Fruit fly (Drosophila melanogaster): ENCODE results near the gene alpha-Man-Ib.

alpha-Man-Ib gene

dm6 chr3R:29122817-29123611, 10.4 kb upstream of the alpha-Man-Ib start, which contains the start of the genes yem and Ctl2 (continued):
- TF ChIP-seq CG10267 (tag; optimal IDR thresholded peaks at IDR 0.05) (peak; percentile 95), CG17912 (GFP tag; optimal IDR thresholded peaks at IDR 0.05) (no peak), hkb (optimal IDR thresholded peaks at IDR 0.05) (peak; percentile 88), hkb (GFP tag; IDR thresholded peaks at IDR 0.05) (no peak), CG7357 (GFP tag; IDR thresholded peaks at IDR 0.05) (peak; percentile 95), H15 (GFP tag; IDR thresholded peaks at IDR 0.05) (peak; percentile 56; the same call in 2 of the 3 replicates), so (GFP tag; IDR thresholded peaks at IDR 0.05) (peak; percentile 38; the same call in 1 of the 3 replicates), CG6813 (GFP tag; optimal IDR thresholded peaks at IDR 0.05) (no peak), Six4 (GFP tag; optimal IDR thresholded peaks at IDR 0.05) (peak; percentile 42), vfl (GFP tag; optimal IDR thresholded peaks at IDR 0.05) (peak; percentile 50), eyg (GFP tag; optimal IDR thresholded peaks at IDR 0.05) (peak; percentile 62), CG18262 (tag; optimal IDR thresholded peaks at IDR 0.05) (peak; percentile 68), gce (GFP tag; IDR thresholded peaks at IDR 0.05) (peak; percentile 29; the same call in 1 of the 3 replicates), Mes4 (GFP tag; optimal IDR thresholded peaks at IDR 0.05) (peak; percentile 64), HLH4C (GFP tag; IDR thresholded peaks at IDR 0.05; ENCODE audit: partially characterized antibody) (no peak), nmo (GFP tag; optimal IDR thresholded peaks at IDR 0.05) (peak; percentile 83), Vsx1 (GFP tag; optimal IDR thresholded peaks at IDR 0.05) (no peak), CG10274 (GFP tag; optimal IDR thresholded peaks at IDR 0.05) (peak; percentile 40), CG6272 (GFP tag; IDR thresholded peaks at IDR 0.05) (peak; percentile 67; the same call in 1 of the 2 replicates), gt (GFP tag; IDR thresholded peaks at IDR 0.05) (no peak; the same call in 1 of the 2 replicates), CG11093 (GFP tag; IDR thresholded peaks at IDR 0.05) (no peak; the same call in 2 of the 3 replicates), HmgD (GFP tag; optimal IDR thresholded peaks at IDR 0.05) (peak; percentile 64), Camta (GFP tag; optimal IDR thresholded peaks at IDR 0.05) (peak; percentile 80), BEAF-32 (GFP tag; optimal IDR thresholded peaks at IDR 0.05) (peak; percentile 50), MBD-R2 (GFP tag; IDR thresholded peaks at IDR 0.05) (peak; percentile 82), CG16813 (GFP tag; IDR thresholded peaks at IDR 0.05; ENCODE audit: partially characterized antibody) (peak; percentile 7; the same call in 1 of the 3 replicates), Aef1 (GFP tag; IDR thresholded peaks at IDR 0.05) (peak; percentile 40), kah (GFP tag; optimal IDR thresholded peaks at IDR 0.05) (peak; percentile 22), ara (GFP tag; IDR thresholded peaks at IDR 0.05) (0 out of 2 replicates have a peak, but pooled peaks have one; percentile 50), CTCF (GFP tag; optimal IDR thresholded peaks at IDR 0.05) (no peak), Hr3 (GFP tag; optimal IDR thresholded peaks at IDR 0.05) (peak; percentile 78), CG7372 (GFP tag; IDR thresholded peaks at IDR 0.05) (peak; percentile 24; the same call in 1 of the 2 replicates), CG2199 (GFP tag; IDR thresholded peaks at IDR 0.05) (peak; percentile 23; the same call in 2 of the 3 replicates), dm (GFP tag; optimal IDR thresholded peaks at IDR 0.05) (peak; percentile 88), Sox102F (GFP tag; optimal IDR thresholded peaks at IDR 0.05) (peak; percentile 59), Stat92E (GFP tag; optimal IDR thresholded peaks at IDR 0.05) (no peak), chinmo (GFP tag; IDR thresholded peaks at IDR 0.05; ENCODE audit: partially characterized antibody) (peak; percentile 79; the same call in 1 of the 4 replicates), BtbVII (GFP tag; optimal IDR thresholded peaks at IDR 0.05) (peak; percentile 34), CG15073 (GFP tag; optimal IDR thresholded peaks at IDR 0.05) (no peak), Tbp (GFP tag; optimal IDR thresholded peaks at IDR 0.05) (peak; percentile 24), NC2α (GFP tag; optimal IDR thresholded peaks at IDR 0.05) (peak; percentile 53), mam (GFP tag; optimal IDR thresholded peaks at IDR 0.05) (peak; percentile 83), CG4707 (GFP tag; optimal IDR thresholded peaks at IDR 0.05) (no peak), lmd (GFP tag; IDR thresholded peaks at IDR 0.05) (peak; percentile 55), CG2889 (GFP tag; IDR thresholded peaks at IDR 0.05) (no peak; the same call in 2 of the 3 replicates), zf30C (GFP tag; optimal IDR thresholded peaks at IDR 0.05) (no peak), CG31365 (tag; optimal IDR thresholded peaks at IDR 0.05) (peak; percentile 13), mld (GFP tag; IDR thresholded peaks at IDR 0.05; ENCODE audit: partially characterized antibody) (peak; percentile 39; the same call in 1 of the 3 replicates), CG10654 (GFP tag; optimal IDR thresholded peaks at IDR 0.05) (peak; percentile 45)
